Fruit fly (Drosophila melanogaster) whole organism, embryonic: Measurements from ENCODE around the gene crq.

Experiments used
- CG10431 ChIP-seq: fragments of 200-800 bp; sonication (Bioruptor generic); optimal IDR thresholded peaks from 3 replicates; lab custom pipeline; 2018; ENCODE audit warnings: missing biosample characterization, mild to moderate bottlenecking, missing genetic modification characterization
- CG10654 ChIP-seq: fragments of 200-800 bp; sonication (Bioruptor generic); optimal IDR thresholded peaks from 2 replicates; lab custom pipeline; 2016; ENCODE audit warnings: missing biosample characterization, missing genetic modification characterization
- CG12299 ChIP-seq: fragments of 200-800 bp; sonication (Bioruptor generic); optimal IDR thresholded peaks from 2 replicates; lab custom pipeline; 2018; ENCODE audit warnings: missing biosample characterization, mild to moderate bottlenecking, missing genetic modification characterization
- CG13424 ChIP-seq: fragments of 200-800 bp; sonication (Bioruptor generic); optimal IDR thresholded peaks from 2 replicates; lab custom pipeline; 2019; ENCODE audit warnings: missing biosample characterization, mild to moderate bottlenecking, missing genetic modification characterization, moderate library complexity
- CG14667 ChIP-seq: fragments of 200-800 bp; sonication (Bioruptor generic); IDR thresholded peaks from 2 replicates; pipeline ENCODE4 v1.3.6; 2022; ENCODE audit warnings: missing biosample characterization, missing genetic modification characterization
- CG15601 ChIP-seq: fragments of 200-800 bp; sonication (Bioruptor generic); optimal IDR thresholded peaks from 3 replicates; lab custom pipeline; 2019; ENCODE audit warnings: missing biosample characterization, mild to moderate bottlenecking, missing genetic modification characterization, moderate library complexity
- CG15696 ChIP-seq: fragments of 200-800 bp; sonication (Bioruptor generic); optimal IDR thresholded peaks from 2 replicates; lab custom pipeline; 2019; ENCODE audit warnings: missing biosample characterization, mild to moderate bottlenecking, missing genetic modification characterization, moderate library complexity
- CG17328 ChIP-seq: fragments of 200-800 bp; sonication (Bioruptor generic); IDR thresholded peaks from 2 replicates; pipeline ENCODE4 v1.3.6; 2022; ENCODE audit warnings: missing biosample characterization, missing genetic modification characterization
- CG17385 ChIP-seq: fragments of 200-800 bp; sonication (Bioruptor generic); optimal IDR thresholded peaks from 3 replicates; lab custom pipeline; 2018; ENCODE audit warnings: missing biosample characterization, mild to moderate bottlenecking, missing genetic modification characterization
- CG1792 ChIP-seq: fragments of 200-800 bp; sonication (Bioruptor generic); optimal IDR thresholded peaks from 2 replicates; lab custom pipeline; 2016; ENCODE audit warnings: missing biosample characterization, missing genetic modification characterization
- CG18011 ChIP-seq: fragments of 200-800 bp; sonication (Bioruptor generic); optimal IDR thresholded peaks from 2 replicates; lab custom pipeline; 2017; ENCODE audit warnings: missing biosample characterization, missing genetic modification characterization, mild to moderate bottlenecking, moderate library complexity, missing genotype
- CG18476 ChIP-seq: fragments of 200-800 bp; sonication (Bioruptor generic); optimal IDR thresholded peaks from 2 replicates; lab custom pipeline; 2016; ENCODE audit warnings: missing biosample characterization, mild to moderate bottlenecking, missing genetic modification characterization
- CG2120 ChIP-seq: fragments of 200-800 bp; sonication (Bioruptor generic); optimal IDR thresholded peaks from 3 replicates; lab custom pipeline; 2016; ENCODE audit warnings: missing biosample characterization, missing genetic modification characterization
- CG30020 ChIP-seq: fragments of 200-800 bp; optimal IDR thresholded peaks from 2 replicates; lab custom pipeline; 2019; ENCODE audit warnings: missing biosample characterization, mild to moderate bottlenecking, missing genetic modification characterization, moderate library complexity
- CG43689 ChIP-seq: fragments of 200-800 bp; sonication (Bioruptor generic); IDR thresholded peaks from 2 replicates; pipeline ENCODE4 v1.3.6; 2022; ENCODE audit warnings: missing biosample characterization, missing genetic modification characterization
- CG6765 ChIP-seq: fragments of 200-800 bp; sonication (Bioruptor generic); optimal IDR thresholded peaks from 3 replicates; lab custom pipeline; 2017; ENCODE audit warnings: missing biosample characterization, mild to moderate bottlenecking, missing genetic modification characterization
- CG7271 ChIP-seq: fragments of 200-800 bp; sonication (Bioruptor generic); optimal IDR thresholded peaks from 2 replicates; lab custom pipeline; 2018; ENCODE audit warnings: missing biosample characterization, mild to moderate bottlenecking, missing genetic modification characterization, moderate library complexity
- CG8281 ChIP-seq: fragments of 200-800 bp; sonication (Bioruptor generic); optimal IDR thresholded peaks from 2 replicates; lab custom pipeline; 2018; ENCODE audit warnings: missing biosample characterization, mild to moderate bottlenecking, missing genetic modification characterization, moderate library complexity
- Chrac-16 ChIP-seq: fragments of 200-800 bp; sonication (Bioruptor generic); optimal IDR thresholded peaks from 3 replicates; lab custom pipeline; 2016; ENCODE audit warnings: missing biosample characterization, missing genetic modification characterization
- CkIIα-i1 ChIP-seq: fragments of 200-800 bp; sonication (Bioruptor generic); IDR thresholded peaks from 2 replicates; pipeline ENCODE4 v1.3.6; 2022; ENCODE audit warnings: missing biosample characterization, missing genetic modification characterization
- D ChIP-seq, 2 experiments: fragments of 200-800 bp in 1 of 2; fragments of >200 bp in 1 of 2; sonication (Bioruptor generic) in 1 of 2; optimal IDR thresholded peaks; 2 replicates in 1 of 2; 3 replicates in 1 of 2; lab custom pipeline; 2017; ENCODE audit warnings: mild to moderate bottlenecking in 1 of 2, missing biosample characterization in 1 of 2, missing genetic modification characterization in 1 of 2, missing genetic modification reagents in 1 of 2
- D19A ChIP-seq: fragments of 200-800 bp; optimal IDR thresholded peaks from 3 replicates; lab custom pipeline; 2019; ENCODE audit warnings: missing biosample characterization, mild to moderate bottlenecking, missing genetic modification characterization, moderate library complexity
- Elba2 ChIP-seq: fragments of 200-800 bp; sonication (Bioruptor generic); optimal IDR thresholded peaks from 3 replicates; lab custom pipeline; 2016; ENCODE audit warnings: missing biosample characterization, missing genetic modification characterization
- Fer3 ChIP-seq: fragments of 200-800 bp; sonication (Bioruptor generic); optimal IDR thresholded peaks from 2 replicates; lab custom pipeline; 2018; ENCODE audit warnings: missing biosample characterization, mild to moderate bottlenecking, missing genetic modification characterization, moderate library complexity
- Hand ChIP-seq: fragments of 200-800 bp; sonication (Bioruptor generic); optimal IDR thresholded peaks from 2 replicates; lab custom pipeline; 2017; ENCODE audit warnings: mild to moderate bottlenecking, missing biosample characterization, missing genetic modification reagents, missing genetic modification characterization
- Hr51 ChIP-seq, 2 experiments: fragments of 200-800 bp; sonication (Bioruptor generic); optimal IDR thresholded peaks; 2 replicates in 1 of 2; 3 replicates in 1 of 2; lab custom pipeline; 2016 to 2018; ENCODE audit warnings: missing biosample characterization in 2 of 2, missing genetic modification characterization in 2 of 2, mild to moderate bottlenecking in 1 of 2, moderate library complexity in 1 of 2
- Meics ChIP-seq: fragments of 200-800 bp; sonication (Bioruptor generic); optimal IDR thresholded peaks from 2 replicates; lab custom pipeline; 2017; ENCODE audit warnings: missing biosample characterization, mild to moderate bottlenecking, missing genetic modification characterization
- NFAT ChIP-seq: fragments of 200-800 bp; sonication (Bioruptor generic); IDR thresholded peaks from 2 replicates; pipeline ENCODE4 v1.3.6; 2022; ENCODE audit warnings: missing biosample characterization, missing genetic modification characterization
- Pdp1 ChIP-seq, 2 experiments: fragments of 200-800 bp; sonication (Bioruptor generic); optimal IDR thresholded peaks; 3 replicates each; lab custom pipeline; 2016; ENCODE audit warnings: missing biosample characterization in 2 of 2, missing genetic modification characterization in 2 of 2, mild to moderate bottlenecking in 1 of 2, moderate library complexity in 1 of 2
- Ssrp ChIP-seq: fragments of 200-800 bp; sonication (Bioruptor generic); optimal IDR thresholded peaks from 2 replicates; lab custom pipeline; 2018; ENCODE audit warnings: missing biosample characterization, mild to moderate bottlenecking, missing genetic modification characterization, moderate library complexity
- Xbp1 ChIP-seq: fragments of 200-800 bp; sonication (Bioruptor generic); optimal IDR thresholded peaks from 3 replicates; lab custom pipeline; 2016; ENCODE audit warnings: missing biosample characterization, mild to moderate bottlenecking, missing genetic modification characterization
- aop ChIP-seq: fragments of 200-800 bp; sonication (Bioruptor generic); IDR thresholded peaks from 2 replicates; pipeline ENCODE4 v1.3.6; 2022; ENCODE audit warnings: missing biosample characterization, missing genetic modification characterization
- ap ChIP-seq: fragments of 200-800 bp; sonication (Bioruptor generic); IDR thresholded peaks from 2 replicates; pipeline ENCODE4 v1.3.6; 2022; ENCODE audit warnings: missing biosample characterization, missing genetic modification characterization
- bbx ChIP-seq: fragments of 200-800 bp; sonication (Bioruptor generic); IDR thresholded peaks from 2 replicates; pipeline ENCODE4 v1.3.6; 2022; ENCODE audit warnings: missing biosample characterization, missing genetic modification characterization; ENCODE audit not compliant: partially characterized antibody
- caup ChIP-seq: fragments of 200-800 bp; sonication (Bioruptor generic); optimal IDR thresholded peaks from 3 replicates; lab custom pipeline; 2017; ENCODE audit warnings: missing biosample characterization, mild to moderate bottlenecking, missing genetic modification characterization, moderate library complexity; ENCODE audit not compliant: severe bottlenecking
- crc ChIP-seq: fragments of 200-800 bp; sonication (Bioruptor generic); optimal IDR thresholded peaks from 2 replicates; lab custom pipeline; 2016; ENCODE audit warnings: missing biosample characterization, missing genetic modification characterization
- fd64A ChIP-seq: fragments of 200-800 bp; sonication (Bioruptor generic); optimal IDR thresholded peaks from 3 replicates; lab custom pipeline; 2018; ENCODE audit warnings: missing biosample characterization, mild to moderate bottlenecking, missing genetic modification characterization
- gro ChIP-seq: fragments of 200-800 bp; sonication (Bioruptor generic); optimal IDR thresholded peaks from 2 replicates; lab custom pipeline; 2016; ENCODE audit warnings: missing biosample characterization, missing genetic modification characterization
- ken ChIP-seq: fragments of 200-800 bp; sonication (Bioruptor generic); IDR thresholded peaks from 3 replicates; pipeline ENCODE4 v1.3.6; 2022; ENCODE audit warnings: missing biosample characterization, missing genetic modification characterization
- knrl ChIP-seq: fragments of 200-800 bp; sonication (Bioruptor generic); IDR thresholded peaks from 3 replicates; pipeline ENCODE4 v1.3.6; 2022; ENCODE audit warnings: missing biosample characterization, missing genetic modification characterization; ENCODE audit not compliant: partially characterized antibody
- nmo ChIP-seq: fragments of 200-800 bp; sonication (Bioruptor generic); optimal IDR thresholded peaks from 2 replicates; lab custom pipeline; 2018; ENCODE audit warnings: missing biosample characterization, mild to moderate bottlenecking, missing genetic modification characterization, moderate library complexity
- pho ChIP-seq: fragments of 200-800 bp; sonication (Bioruptor generic); optimal IDR thresholded peaks from 2 replicates; lab custom pipeline; 2016; ENCODE audit warnings: missing biosample characterization, missing genetic modification characterization
- phol ChIP-seq: fragments of 200-800 bp; sonication (Bioruptor generic); optimal IDR thresholded peaks from 3 replicates; lab custom pipeline; 2018; ENCODE audit warnings: missing biosample characterization, mild to moderate bottlenecking, missing genetic modification characterization, moderate library complexity
- psq ChIP-seq: fragments of 200-800 bp; sonication (Bioruptor generic); optimal IDR thresholded peaks from 2 replicates; lab custom pipeline; 2017; ENCODE audit warnings: missing biosample characterization, missing genetic modification characterization
- row ChIP-seq: fragments of 200-800 bp; sonication (Bioruptor generic); IDR thresholded peaks from 3 replicates; pipeline ENCODE4 v1.3.6; 2022; ENCODE audit warnings: missing biosample characterization, missing genetic modification characterization
- toy ChIP-seq: fragments of 200-800 bp; sonication (Bioruptor generic); IDR thresholded peaks from 2 replicates; pipeline ENCODE4 v1.3.6; 2022; ENCODE audit warnings: missing biosample characterization, missing genetic modification characterization
- ttk ChIP-seq: fragments of 200-800 bp; sonication (Bioruptor generic); IDR thresholded peaks from 2 replicates; pipeline ENCODE4 v2.1.2; 2022; ENCODE audit warnings: missing biosample characterization, missing genetic modification characterization
- wdn ChIP-seq: fragments of 200-800 bp; sonication (Bioruptor generic); IDR thresholded peaks from 2 replicates; pipeline ENCODE4 v1.3.6; 2022; ENCODE audit warnings: missing biosample characterization, missing genetic modification characterization

The crq gene

DNA sequence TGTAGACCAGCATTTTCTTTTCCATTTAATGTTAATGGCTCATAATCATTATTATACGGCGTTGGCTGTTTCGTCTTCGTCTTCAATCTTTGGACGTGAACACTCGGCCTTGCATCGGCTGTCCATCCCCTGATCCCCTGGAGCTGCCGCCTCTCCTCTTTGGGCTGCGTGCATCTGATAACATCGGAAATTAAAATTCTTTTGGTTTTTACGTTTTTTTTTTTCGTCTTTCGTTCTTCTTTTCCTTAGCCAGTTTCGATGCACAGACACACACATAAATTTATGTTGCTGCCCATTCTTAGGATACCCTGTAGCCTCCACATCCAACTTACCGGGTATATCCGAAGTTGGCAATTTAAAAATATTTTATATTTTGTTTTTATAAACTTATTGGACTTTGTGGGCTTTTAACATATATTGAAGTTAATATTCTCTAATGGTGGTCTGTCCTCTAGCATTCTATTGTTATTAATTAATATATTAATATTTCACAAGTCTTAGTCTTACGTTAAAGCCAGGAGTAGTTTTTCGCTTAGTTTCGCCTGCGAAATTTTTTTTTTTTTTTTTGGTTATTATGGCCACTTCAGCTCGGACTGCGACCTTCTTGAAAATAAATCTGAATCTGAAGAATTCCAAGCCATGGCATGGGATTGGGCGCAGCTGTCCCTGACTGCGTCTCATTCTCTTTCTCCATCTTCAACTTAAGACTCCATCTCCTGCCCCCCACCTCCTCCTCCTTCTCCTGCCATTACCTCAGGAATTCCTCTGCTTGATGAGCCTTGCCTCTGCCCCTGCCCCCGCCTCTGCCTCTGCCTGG lies 12.0 kb downstream of the crq start (continued):
- TF ChIP-seq CG1792: no peak
- no peak for TF ChIP-seq Hand (GFP tag; lab: Kevin White, UChicago)
- TF ChIP-seq CG17385: no peak
- TF ChIP-seq Hr51 (GFP tag; optimal IDR thresholded peaks at IDR 0.05; lab: Kevin White, UChicago): no peak
- TF ChIP-seq toy (GFP tag; lab: Robert Waterston, UW): no peak
- peak; percentile 24 for TF ChIP-seq CG30020 (tag; lab: Kevin White, UChicago)
- no peak for TF ChIP-seq Pdp1 (GFP tag; optimal IDR thresholded peaks at IDR 0.05; lab: Kevin White, UChicago)
- no peak for TF ChIP-seq CG6765 (GFP tag; lab: Kevin White, UChicago)
- TF ChIP-seq aop (GFP tag; lab: Robert Waterston, UW): no peak
- TF ChIP-seq CG10654 (GFP tag; lab: Kevin White, UChicago): no peak
- no peak for TF ChIP-seq D (optimal IDR thresholded peaks at IDR 0.05; lab: Kevin White, UChicago)
- peak; percentile 66 for TF ChIP-seq D (GFP tag; optimal IDR thresholded peaks at IDR 0.05; lab: Kevin White, UChicago)
- peak; percentile 34 for TF ChIP-seq psq (GFP tag; lab: Kevin White, UChicago)
- no peak for TF ChIP-seq ken (GFP tag; lab: Robert Waterston, UW)
- TF ChIP-seq fd64A: no peak
- no peak for TF ChIP-seq caup (GFP tag; lab: Kevin White, UChicago)
- TF ChIP-seq Chrac-16: peak; percentile 49
- no peak for TF ChIP-seq CG18011 (GFP tag; lab: Kevin White, UChicago)
- peak; percentile 29 for TF ChIP-seq Xbp1 (GFP tag; lab: Kevin White, UChicago)
- peak; percentile 69 for TF ChIP-seq nmo (GFP tag; lab: Kevin White, UChicago)
- TF ChIP-seq D19A (tag; lab: Kevin White, UChicago): peak; percentile 88
- TF ChIP-seq CG2120 (GFP tag; lab: Kevin White, UChicago): no peak
- no peak for TF ChIP-seq CG43689
- no peak for TF ChIP-seq CG7271 (tag; lab: Kevin White, UChicago)
- no peak for TF ChIP-seq pho (GFP tag; lab: Kevin White, UChicago)
- no peak for TF ChIP-seq Fer3 (tag; lab: Kevin White, UChicago)
- TF ChIP-seq CkIIα-i1 (GFP tag; lab: Robert Waterston, UW): no peak
- peak; percentile 89 for TF ChIP-seq CG15696 (tag; lab: Kevin White, UChicago)
- no peak for TF ChIP-seq CG12299 (tag; lab: Kevin White, UChicago)
- peak; percentile 65 for TF ChIP-seq CG15601 (tag; lab: Kevin White, UChicago)
- TF ChIP-seq CG8281: no peak
- peak; percentile 43 for TF ChIP-seq CG13424 (tag; lab: Kevin White, UChicago)
- TF ChIP-seq phol (tag; lab: Kevin White, UChicago): peak; percentile 79
- TF ChIP-seq knrl (GFP tag; lab: Robert Waterston, UW): no peak
- peak; percentile 54 for TF ChIP-seq row (GFP tag; lab: Robert Waterston, UW)
- TF ChIP-seq wdn: no peak
- TF ChIP-seq crc (GFP tag; lab: Kevin White, UChicago): no peak
- TF ChIP-seq bbx (GFP tag; lab: Robert Waterston, UW): no peak
- peak; percentile 1 for TF ChIP-seq CG18476 (GFP tag; lab: Kevin White, UChicago)
- peak; percentile 76 for TF ChIP-seq Ssrp (tag; lab: Kevin White, UChicago)
- no peak for TF ChIP-seq ttk (GFP tag; lab: Robert Waterston, UW)
- TF ChIP-seq ap: no peak
- TF ChIP-seq Elba2 (GFP tag; lab: Kevin White, UChicago): no peak
- TF ChIP-seq CG10431 (GFP tag; lab: Kevin White, UChicago): no peak
- no peak for TF ChIP-seq NFAT (GFP tag; lab: Robert Waterston, UW)
- no peak for TF ChIP-seq gro (GFP tag; lab: Kevin White, UChicago)
- TF ChIP-seq CG14667 (GFP tag; lab: Robert Waterston, UW): no peak
- TF ChIP-seq Meics (GFP tag; lab: Kevin White, UChicago): no peak
- TF ChIP-seq CG17328 (GFP tag; lab: Robert Waterston, UW): 0 out of 2 replicates have a peak, but pooled peaks have one; percentile 14
